Fruit fly (Drosophila melanogaster) whole organism, embryonic: ENCODE results near the gene nxf4.

Source experiments
- CG11456 ChIP-seq: fragments of 200-800 bp; sonication (Bioruptor generic); IDR thresholded peaks from 3 replicates; pipeline ENCODE4 v1.3.6; 2022; ENCODE audit warnings: missing biosample characterization, missing genetic modification characterization
- CG14965 ChIP-seq: fragments of 200-800 bp; sonication (Bioruptor generic); optimal IDR thresholded peaks from 2 replicates; lab custom pipeline; 2016; ENCODE audit warnings: missing biosample characterization, missing genetic modification characterization, borderline replicate concordance
- CG7357 ChIP-seq: fragments of 200-800 bp; sonication (Bioruptor generic); IDR thresholded peaks from 3 replicates; pipeline ENCODE4 v1.3.6; 2022; ENCODE audit warnings: missing biosample characterization, missing genetic modification characterization
- CoRest ChIP-seq: fragments of 200-800 bp; sonication (Bioruptor generic); optimal IDR thresholded peaks from 3 replicates; lab custom pipeline; 2018; ENCODE audit warnings: missing biosample characterization, mild to moderate bottlenecking, missing genetic modification characterization, moderate library complexity
- Eip74EF ChIP-seq, 2 experiments: fragments of 200-800 bp in 1 of 2; fragments of >200 bp in 1 of 2; sonication (Bioruptor generic) in 1 of 2; optimal IDR thresholded peaks; 2 replicates each; lab custom pipeline; 2017 to 2019; ENCODE audit warnings: missing biosample characterization in 2 of 2, missing genetic modification characterization in 2 of 2, mild to moderate bottlenecking in 1 of 2, moderate library complexity in 1 of 2
- cad ChIP-seq: fragments of >200 bp; optimal IDR thresholded peaks from 2 replicates; lab custom pipeline; 2017; ENCODE audit warnings: missing biosample characterization, missing genetic modification characterization
- ems ChIP-seq: fragments of 200-800 bp; sonication (Bioruptor generic); optimal IDR thresholded peaks from 3 replicates; lab custom pipeline; 2016; ENCODE audit warnings: missing biosample characterization, missing genetic modification characterization
- gsb-n ChIP-seq: fragments of 200-800 bp; sonication (Bioruptor generic); optimal IDR thresholded peaks from 3 replicates; lab custom pipeline; 2018; ENCODE audit warnings: missing biosample characterization, mild to moderate bottlenecking, missing genetic modification characterization

DNA sequence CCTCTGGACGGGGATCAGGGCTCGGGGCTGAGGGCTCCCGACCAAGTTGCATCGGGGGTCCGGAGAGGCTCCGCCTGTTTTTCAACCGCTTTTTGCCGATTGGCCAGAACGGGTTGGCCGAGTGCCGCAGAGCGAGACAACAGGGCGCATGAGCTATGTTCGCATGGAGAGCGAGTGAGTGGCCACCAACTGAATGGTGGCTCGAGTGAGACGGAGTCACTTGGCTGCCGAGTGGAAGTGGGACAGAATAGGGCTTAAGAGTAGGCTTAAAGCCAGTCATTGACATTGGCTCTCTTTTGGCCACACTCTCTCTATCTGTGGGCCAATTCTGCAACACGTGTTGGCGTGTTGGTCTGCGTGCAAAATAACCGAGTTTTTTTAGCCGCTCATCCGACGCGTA is 33.5 kb upstream of the nxf4 start:
- no peak for TF ChIP-seq CG14965 (GFP tag; lab: Kevin White, UChicago)
- TF ChIP-seq CG7357 (GFP tag; lab: Robert Waterston, UW) = no peak
- no peak for TF ChIP-seq ems (GFP tag; lab: Kevin White, UChicago)
- no peak for TF ChIP-seq gsb-n (tag; lab: Kevin White, UChicago)
- TF ChIP-seq cad (GFP tag; lab: Kevin White, UChicago) = no peak
- no peak for TF ChIP-seq CoRest (tag; lab: Kevin White, UChicago)
- no peak for TF ChIP-seq CG11456 (GFP tag; lab: Robert Waterston, UW)
- no peak for TF ChIP-seq Eip74EF (GFP tag; optimal IDR thresholded peaks at IDR 0.05; lab: Kevin White, UChicago)
